Worm (Caenorhabditis elegans) whole organism, young adult: ENCODE results near the gene bath-4.

Experiments
- C17E4.6 ChIP-seq: fragments of 200-800 bp; sonication (Bioruptor generic); IDR thresholded peaks from 2 replicates; pipeline ENCODE4 v1.3.6; 2022; ENCODE audit warnings: missing genetic modification reagents, missing genetic modification characterization, missing compliant biosample characterization
- F39B2.1 ChIP-seq: fragments of 200-800 bp; sonication (Bioruptor generic); IDR thresholded peaks from 2 replicates; pipeline ENCODE4 v1.3.6; 2022; ENCODE audit warnings: missing genetic modification reagents, missing genetic modification characterization, missing compliant biosample characterization
- atf-7 ChIP-seq: sonication (generic microtip); optimal IDR thresholded peaks from 2 replicates; lab custom pipeline; 2017; ENCODE audit warnings: mild to moderate bottlenecking, missing genetic modification characterization, missing compliant biosample characterization
- cebp-2 ChIP-seq: fragments of 200-800 bp; sonication (Bioruptor generic); IDR thresholded peaks from 2 replicates; pipeline ENCODE4 v1.3.6; 2022; ENCODE audit warnings: missing genetic modification characterization, missing compliant biosample characterization
- dpl-1 ChIP-seq: fragments of 150-350 bp; optimal IDR thresholded peaks from 2 replicates; lab custom pipeline; 2014; ENCODE audit warnings: missing biosample characterization, missing genetic modification reagents, missing genetic modification characterization
- nfya-1 ChIP-seq: sonication (generic microtip); optimal IDR thresholded peaks from 2 replicates; lab custom pipeline; 2017; ENCODE audit warnings: antibody characterized with exemption, missing compliant biosample characterization, missing genetic modification characterization, borderline replicate concordance; ENCODE audit not compliant: insufficient read depth
- pha-4 ChIP-seq: fragments of 150-350 bp; sonication (generic microtip); optimal IDR thresholded peaks from 2 replicates; lab custom pipeline; 2014; ENCODE audit warnings: missing biosample characterization, missing genetic modification reagents, missing genetic modification characterization
- snpc-1.3 ChIP-seq: sonication (generic microtip); optimal IDR thresholded peaks from 2 replicates; lab custom pipeline; 2017; ENCODE audit warnings: missing genetic modification characterization, mild to moderate bottlenecking, missing compliant biosample characterization, antibody characterized with exemption, moderate library complexity, missing genotype, missing genetic modification reagents; ENCODE audit not compliant: insufficient read depth
- snpc-4 ChIP-seq, 5 experiments: fragments of 150-350 bp in 1 of 5; sonication (generic microtip) in 4 of 5; optimal IDR thresholded peaks; 2 replicates each; lab custom pipeline; 2014 to 2018; ENCODE audit warnings: missing genetic modification characterization in 5 of 5, missing biosample characterization in 3 of 5, antibody characterized with exemption in 2 of 5, mild to moderate bottlenecking in 2 of 5, missing compliant biosample characterization in 2 of 5, missing genotype in 2 of 5, moderate library complexity in 2 of 5, missing genetic modification reagents in 1 of 5
- zim-3 ChIP-seq: sonication (generic microtip); optimal IDR thresholded peaks from 2 replicates; lab custom pipeline; 2017; ENCODE audit warnings: mild to moderate bottlenecking, missing genetic modification characterization, moderate library complexity, missing compliant biosample characterization
- ztf-25 ChIP-seq: fragments of 200-800 bp; sonication (Bioruptor generic); IDR thresholded peaks from 2 replicates; pipeline ENCODE4 v1.3.6; 2022; ENCODE audit warnings: missing genetic modification reagents, missing genetic modification characterization, missing compliant biosample characterization

DNA sequence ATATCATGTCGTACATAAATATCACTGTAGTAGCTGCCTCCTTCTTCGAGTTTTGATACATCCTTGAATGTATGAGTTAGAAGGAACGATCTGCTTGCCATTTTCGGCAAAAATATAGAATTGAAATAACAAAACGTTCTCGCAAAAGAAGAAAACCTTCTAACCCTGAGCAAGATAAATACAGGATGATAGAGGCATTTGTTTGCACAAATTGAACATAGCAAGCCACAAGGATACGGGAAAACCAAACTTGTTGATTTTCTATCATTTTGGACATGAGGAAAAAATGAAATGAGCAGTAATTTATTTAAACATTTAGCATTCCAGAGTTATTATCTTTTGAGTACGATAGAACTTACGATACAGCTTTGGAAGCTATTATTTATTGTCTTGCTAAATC lies 28.7 kb downstream of the bath-4 start, which contains the start of gene math-8:
- no peak for TF ChIP-seq pha-4 (tag; lab: Kevin White, UChicago)
- TF ChIP-seq nfya-1: no peak
- TF ChIP-seq cebp-2 (GFP tag; lab: Robert Waterston, UW): no peak
- no peak for TF ChIP-seq snpc-4 (GFP tag; optimal IDR thresholded peaks at IDR 0.05; lab: Kevin White, UChicago)
- no peak for TF ChIP-seq snpc-4 (tag; optimal IDR thresholded peaks at IDR 0.05; lab: Kevin White, UChicago)
- no peak for TF ChIP-seq dpl-1
- no peak for TF ChIP-seq F39B2.1
- no peak for TF ChIP-seq snpc-1.3 (tag; lab: Kevin White, UChicago)
- no peak for TF ChIP-seq C17E4.6
- TF ChIP-seq ztf-25 (GFP tag; lab: Robert Waterston, UW): no peak
- TF ChIP-seq atf-7 (tag; lab: Kevin White, UChicago): no peak
- TF ChIP-seq zim-3 (tag; lab: Kevin White, UChicago): no peak
